Worm (Caenorhabditis elegans) whole organism, L4/young adult: Measurements from ENCODE around the gene nol-6.

Experiments used
- W03F9.2 ChIP-seq: fragments of 150-350 bp; optimal IDR thresholded peaks from 2 replicates; lab custom pipeline; 2014; ENCODE audit warnings: missing biosample characterization, missing genetic modification characterization
- dao-5 ChIP-seq: sonication (generic microtip); optimal IDR thresholded peaks from 2 replicates; lab custom pipeline; 2016; ENCODE audit warnings: missing genotype, missing genetic modification characterization, moderate library complexity, missing compliant biosample characterization
- him-1 ChIP-seq: sonication (generic microtip); optimal IDR thresholded peaks from 2 replicates; lab custom pipeline; 2016; ENCODE audit warnings: missing genotype, missing genetic modification reagents, missing genetic modification characterization, missing compliant biosample characterization

DNA sequence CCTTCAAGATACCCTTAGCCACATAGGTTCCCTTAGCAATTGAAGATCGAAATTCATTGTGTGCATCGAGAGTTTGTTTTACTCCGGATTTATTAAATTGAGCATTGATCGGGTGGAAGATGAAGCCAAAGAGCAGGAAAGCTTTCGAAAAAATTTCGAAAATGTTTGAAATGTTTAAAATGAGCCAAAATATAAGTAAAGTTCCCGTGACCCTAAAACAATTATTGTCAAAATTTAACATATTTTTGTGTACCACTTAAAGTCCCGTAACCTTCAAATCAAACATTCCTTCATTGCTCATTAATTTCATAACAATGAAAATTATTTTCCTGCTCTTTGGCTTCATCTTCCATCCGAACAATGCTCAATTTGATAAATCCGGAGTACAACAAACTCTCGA, 7.6 kb upstream of the nol-6 start, which contains the start of gene scl-17:
- TF ChIP-seq him-1 (tag; lab: Kevin White, UChicago) = no peak
- TF ChIP-seq W03F9.2 (tag; lab: Kevin White, UChicago) = no peak
- no peak for TF ChIP-seq dao-5 (tag; lab: Kevin White, UChicago)
